Worm (Caenorhabditis elegans): ENCODE measurements around the gene Y66D12A.24.

DNA sequence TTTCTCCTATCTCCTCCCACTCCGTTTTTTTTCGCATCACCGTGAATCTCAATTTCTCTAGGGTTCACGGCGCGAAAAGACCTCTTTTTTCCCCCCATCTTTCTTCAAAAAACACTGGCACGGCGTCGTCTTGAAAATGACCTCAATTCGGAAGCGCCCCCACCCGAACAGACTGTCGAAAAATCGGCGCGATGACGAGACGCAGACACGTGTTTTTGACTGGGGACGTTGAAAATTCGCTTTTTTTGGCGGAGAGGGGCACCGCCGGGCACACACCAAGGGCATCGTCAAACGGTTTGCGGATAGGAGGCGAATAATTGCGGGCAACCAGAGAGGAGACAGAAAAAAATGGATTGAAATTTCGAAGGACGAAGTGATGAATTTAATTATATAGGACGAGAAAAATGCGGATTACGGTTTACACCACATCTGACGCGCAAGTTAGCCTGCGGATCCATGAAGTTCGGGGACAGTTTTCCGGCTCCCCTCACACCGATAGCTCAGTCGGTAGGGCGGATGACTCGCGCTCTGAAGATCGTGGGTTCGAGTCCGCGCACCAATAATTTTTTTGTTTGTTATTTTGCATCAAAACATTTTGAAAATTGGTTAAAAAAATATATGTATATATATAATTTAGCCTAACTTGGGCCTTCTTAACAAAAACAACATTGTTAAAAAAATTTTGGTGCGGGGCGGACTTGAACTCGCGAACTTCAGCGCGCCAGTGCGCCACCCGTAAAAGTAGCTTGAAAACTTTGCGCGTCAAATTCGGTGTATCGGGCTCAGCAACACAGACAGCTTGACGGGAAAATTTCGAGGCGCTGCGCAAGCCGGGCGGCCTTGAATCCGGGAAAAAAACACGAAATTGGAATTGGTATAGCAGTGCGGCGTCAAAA is 17.9 kb upstream of the Y66D12A.24 start:
- TF ChIP-seq nhr-237 (tag; optimal IDR thresholded peaks at IDR 0.05) (no peak), unc-39 (tag; optimal IDR thresholded peaks at IDR 0.05) (no peak), snpc-4 (tag; optimal IDR thresholded peaks at IDR 0.05) (no peak), M03D4.4 (tag; optimal IDR thresholded peaks at IDR 0.05) (no peak), mab-5 (tag; optimal IDR thresholded peaks at IDR 0.05) (no peak)

Measured in whole organism, mixed stage, embryonic.